Worm (Caenorhabditis elegans) whole organism, young adult: ENCODE data around the gene klp-7.

Experiments used
- B0019.2 ChIP-seq: fragments of 200-800 bp; sonication (Bioruptor generic); conservative IDR thresholded peaks from 2 replicates; pipeline ENCODE4 v1.3.6; 2022; ENCODE audit warnings: missing genetic modification reagents, missing genetic modification characterization, missing compliant biosample characterization
- B0035.1 ChIP-seq: sonication (generic microtip); optimal IDR thresholded peaks from 2 replicates; lab custom pipeline; 2016; ENCODE audit warnings: missing genetic modification characterization, mild to moderate bottlenecking, missing compliant biosample characterization, missing genotype, missing genetic modification reagents
- F39B2.1 ChIP-seq: fragments of 200-800 bp; sonication (Bioruptor generic); IDR thresholded peaks from 2 replicates; pipeline ENCODE4 v1.3.6; 2022; ENCODE audit warnings: missing genetic modification reagents, missing genetic modification characterization, missing compliant biosample characterization
- F57C9.4 ChIP-seq: sonication (generic microtip); optimal IDR thresholded peaks from 2 replicates; lab custom pipeline; 2017; ENCODE audit warnings: mild to moderate bottlenecking, missing genetic modification characterization, missing compliant biosample characterization
- K11D2.4 ChIP-seq: fragments of 200-800 bp; sonication (Bioruptor generic); IDR thresholded peaks from 2 replicates; pipeline ENCODE4 v1.3.6; 2022; ENCODE audit warnings: missing genetic modification reagents, missing genetic modification characterization, missing compliant biosample characterization
- T26A5.8 ChIP-seq: sonication (generic microtip); optimal IDR thresholded peaks from 2 replicates; lab custom pipeline; 2016; ENCODE audit warnings: missing genetic modification characterization, missing compliant biosample characterization
- Y67H2A.10 ChIP-seq: fragments of 200-800 bp; sonication (Bioruptor generic); conservative IDR thresholded peaks from 2 replicates; pipeline ENCODE4 v1.3.6; 2022; ENCODE audit warnings: missing genetic modification reagents, missing genetic modification characterization, missing compliant biosample characterization
- ZK185.1 ChIP-seq: sonication (generic microtip); optimal IDR thresholded peaks from 2 replicates; lab custom pipeline; 2016; ENCODE audit warnings: mild to moderate bottlenecking, missing genetic modification characterization, missing compliant biosample characterization; ENCODE audit not compliant: poor library complexity, severe bottlenecking
- aptf-2 ChIP-seq: fragments of 200-800 bp; sonication (Bioruptor generic); conservative IDR thresholded peaks from 2 replicates; pipeline ENCODE4 v1.3.6; 2022; ENCODE audit warnings: missing genetic modification reagents, missing genetic modification characterization, missing compliant biosample characterization
- attf-3 ChIP-seq: fragments of 200-800 bp; sonication (Bioruptor generic); conservative IDR thresholded peaks from 2 replicates; pipeline ENCODE4 v1.3.6; 2022; ENCODE audit warnings: missing genetic modification reagents, missing genetic modification characterization, missing compliant biosample characterization
- bed-1 ChIP-seq: fragments of 200-800 bp; sonication (Bioruptor generic); IDR thresholded peaks from 2 replicates; pipeline ENCODE4 v1.3.6; 2022; ENCODE audit warnings: missing genetic modification reagents, missing genetic modification characterization, missing compliant biosample characterization
- ceh-40 ChIP-seq: fragments of 200-800 bp; sonication (Bioruptor generic); IDR thresholded peaks from 2 replicates; pipeline ENCODE4 v1.3.6; 2022; ENCODE audit warnings: missing genetic modification characterization, missing compliant biosample characterization
- ceh-91 ChIP-seq: fragments of 200-800 bp; sonication (Bioruptor generic); IDR thresholded peaks from 2 replicates; pipeline ENCODE4 v1.3.6; 2022; ENCODE audit warnings: missing genetic modification reagents, missing genetic modification characterization, missing compliant biosample characterization
- die-1 ChIP-seq: sonication (generic microtip); optimal IDR thresholded peaks from 2 replicates; lab custom pipeline; 2016; ENCODE audit warnings: missing genotype, mild to moderate bottlenecking, missing genetic modification characterization, missing compliant biosample characterization
- dox-1 ChIP-seq: fragments of 200-800 bp; sonication (Bioruptor generic); IDR thresholded peaks from 2 replicates; pipeline ENCODE4 v1.3.6; 2022; ENCODE audit warnings: missing genetic modification reagents, missing genetic modification characterization, missing compliant biosample characterization
- egl-44 ChIP-seq: fragments of 200-800 bp; sonication (Bioruptor generic); IDR thresholded peaks from 2 replicates; pipeline ENCODE4 v1.3.6; 2022; ENCODE audit warnings: missing genetic modification reagents, missing genetic modification characterization, missing compliant biosample characterization
- gei-17 ChIP-seq: fragments of 200-800 bp; sonication (Bioruptor generic); optimal IDR thresholded peaks from 2 replicates; lab custom pipeline; 2018; ENCODE audit warnings: mild to moderate bottlenecking, missing genetic modification characterization, missing compliant biosample characterization
- him-1 ChIP-seq: sonication (generic microtip); optimal IDR thresholded peaks from 2 replicates; lab custom pipeline; 2016; ENCODE audit warnings: missing genotype, missing genetic modification reagents, missing genetic modification characterization, missing compliant biosample characterization
- hsf-1 ChIP-seq: fragments of 200-800 bp; sonication (Bioruptor generic); IDR thresholded peaks from 2 replicates; pipeline ENCODE4 v1.3.6; 2022; ENCODE audit warnings: missing genetic modification reagents, missing genetic modification characterization, missing compliant biosample characterization
- lag-1 ChIP-seq: fragments of 200-800 bp; sonication (Bioruptor generic); IDR thresholded peaks from 2 replicates; pipeline ENCODE4 v1.3.6; 2022; ENCODE audit warnings: missing genetic modification reagents, missing genetic modification characterization, missing compliant biosample characterization
- let-526 ChIP-seq: fragments of 200-800 bp; sonication (Bioruptor generic); IDR thresholded peaks from 2 replicates; pipeline ENCODE4 v1.3.6; 2022; ENCODE audit warnings: missing genetic modification reagents, missing genetic modification characterization, missing compliant biosample characterization
- lin-26 ChIP-seq: fragments of 200-800 bp; sonication (Bioruptor generic); IDR thresholded peaks from 2 replicates; pipeline ENCODE4 v1.3.6; 2022; ENCODE audit warnings: missing genetic modification reagents, missing genetic modification characterization, missing compliant biosample characterization
- lin-40 ChIP-seq: sonication (generic microtip); optimal IDR thresholded peaks from 2 replicates; lab custom pipeline; 2016; ENCODE audit warnings: missing genetic modification characterization, mild to moderate bottlenecking, missing compliant biosample characterization, missing genotype, missing genetic modification reagents
- lin-54 ChIP-seq: fragments of 200-800 bp; sonication (Bioruptor generic); optimal IDR thresholded peaks from 2 replicates; lab custom pipeline; 2018; ENCODE audit warnings: mild to moderate bottlenecking, missing genetic modification characterization, missing compliant biosample characterization
- lir-1 ChIP-seq: fragments of 200-800 bp; sonication (Bioruptor generic); conservative IDR thresholded peaks from 2 replicates; pipeline ENCODE4 v1.3.6; 2022; ENCODE audit warnings: missing genetic modification reagents, missing genetic modification characterization, missing compliant biosample characterization
- lsl-1 ChIP-seq: fragments of 200-800 bp; sonication (Bioruptor generic); optimal IDR thresholded peaks from 2 replicates; lab custom pipeline; 2018; ENCODE audit warnings: mild to moderate bottlenecking, missing genetic modification characterization, moderate library complexity, missing compliant biosample characterization
- madf-10 ChIP-seq: sonication (generic microtip); optimal IDR thresholded peaks from 2 replicates; lab custom pipeline; 2016; ENCODE audit warnings: mild to moderate bottlenecking, missing genetic modification characterization, missing compliant biosample characterization
- mcd-1 ChIP-seq: fragments of 200-800 bp; sonication (Bioruptor generic); IDR thresholded peaks from 2 replicates; pipeline ENCODE4 v1.3.6; 2022; ENCODE audit warnings: missing genetic modification reagents, missing genetic modification characterization, missing compliant biosample characterization
- mel-28 ChIP-seq: sonication (generic microtip); optimal IDR thresholded peaks from 2 replicates; lab custom pipeline; 2016; ENCODE audit warnings: borderline replicate concordance, mild to moderate bottlenecking, missing genetic modification characterization, missing compliant biosample characterization
- mxl-1 ChIP-seq: sonication (generic microtip); optimal IDR thresholded peaks from 2 replicates; lab custom pipeline; 2016; ENCODE audit warnings: missing genetic modification characterization, missing compliant biosample characterization
- nfya-2 ChIP-seq: fragments of 200-800 bp; sonication (Bioruptor generic); IDR thresholded peaks from 2 replicates; pipeline ENCODE4 v1.3.6; 2022; ENCODE audit warnings: missing genetic modification reagents, missing genetic modification characterization, missing compliant biosample characterization
- nfyb-1 ChIP-seq: fragments of 200-800 bp; sonication (Bioruptor generic); IDR thresholded peaks from 2 replicates; pipeline ENCODE4 v1.3.6; 2022; ENCODE audit warnings: missing genetic modification reagents, missing genetic modification characterization, missing compliant biosample characterization
- pbrm-1 ChIP-seq: fragments of 200-800 bp; sonication (Bioruptor generic); IDR thresholded peaks from 2 replicates; pipeline ENCODE4 v1.3.6; 2022; ENCODE audit warnings: missing genetic modification reagents, missing genetic modification characterization, missing compliant biosample characterization
- pha-4 ChIP-seq: fragments of 150-350 bp; sonication (generic microtip); optimal IDR thresholded peaks from 2 replicates; lab custom pipeline; 2014; ENCODE audit warnings: missing biosample characterization, missing genetic modification reagents, missing genetic modification characterization
- sea-2 ChIP-seq: fragments of 200-800 bp; sonication (Bioruptor generic); IDR thresholded peaks from 2 replicates; pipeline ENCODE4 v1.3.6; 2022; ENCODE audit warnings: missing genetic modification characterization, missing compliant biosample characterization
- snpc-1.1 ChIP-seq: sonication (generic microtip); optimal IDR thresholded peaks from 2 replicates; lab custom pipeline; 2017; ENCODE audit warnings: missing genetic modification characterization, mild to moderate bottlenecking, missing compliant biosample characterization, antibody characterized with exemption, moderate library complexity, missing genotype, missing genetic modification reagents; ENCODE audit not compliant: insufficient read depth
- snpc-1.3 ChIP-seq: sonication (generic microtip); optimal IDR thresholded peaks from 2 replicates; lab custom pipeline; 2017; ENCODE audit warnings: missing genetic modification characterization, mild to moderate bottlenecking, missing compliant biosample characterization, antibody characterized with exemption, moderate library complexity, missing genotype, missing genetic modification reagents; ENCODE audit not compliant: insufficient read depth
- somi-1 ChIP-seq: fragments of 200-800 bp; sonication (Bioruptor generic); optimal IDR thresholded peaks from 2 replicates; lab custom pipeline; 2018; ENCODE audit warnings: mild to moderate bottlenecking, missing genetic modification characterization, missing compliant biosample characterization
- tlf-1 ChIP-seq: fragments of 200-800 bp; sonication (Bioruptor generic); optimal IDR thresholded peaks from 2 replicates; lab custom pipeline; 2018; ENCODE audit warnings: mild to moderate bottlenecking, missing genetic modification characterization, missing compliant biosample characterization
- xnd-1 ChIP-seq: sonication (generic microtip); optimal IDR thresholded peaks from 2 replicates; lab custom pipeline; 2016; ENCODE audit warnings: missing genotype, missing genetic modification reagents, missing genetic modification characterization, missing compliant biosample characterization
- zfh-2 ChIP-seq: fragments of 200-800 bp; sonication (Bioruptor generic); conservative IDR thresholded peaks from 2 replicates; pipeline ENCODE4 v1.3.6; 2022; ENCODE audit warnings: missing genetic modification reagents, missing genetic modification characterization, missing compliant biosample characterization
- ztf-22 ChIP-seq: fragments of 200-800 bp; sonication (Bioruptor generic); optimal IDR thresholded peaks from 2 replicates; lab custom pipeline; 2018; ENCODE audit warnings: mild to moderate bottlenecking, missing genetic modification characterization, moderate library complexity, missing compliant biosample characterization
- ztf-25 ChIP-seq: fragments of 200-800 bp; sonication (Bioruptor generic); IDR thresholded peaks from 2 replicates; pipeline ENCODE4 v1.3.6; 2022; ENCODE audit warnings: missing genetic modification reagents, missing genetic modification characterization, missing compliant biosample characterization
- ztf-26 ChIP-seq: sonication (generic microtip); optimal IDR thresholded peaks from 2 replicates; lab custom pipeline; 2017; ENCODE audit warnings: missing genetic modification characterization, missing compliant biosample characterization
- ztf-3 ChIP-seq: fragments of 200-800 bp; sonication (Bioruptor generic); optimal IDR thresholded peaks from 2 replicates; lab custom pipeline; 2018; ENCODE audit warnings: mild to moderate bottlenecking, missing genetic modification characterization, missing compliant biosample characterization
- ztf-6 ChIP-seq: fragments of 200-800 bp; sonication (Bioruptor generic); IDR thresholded peaks from 2 replicates; pipeline ENCODE4 v1.3.6; 2022; ENCODE audit warnings: missing genetic modification reagents, missing genetic modification characterization, missing compliant biosample characterization

Gene klp-7

ce11 chrIII:10810837-10811814 lies 5.4 kb downstream of the klp-7 start:
- TF ChIP-seq pbrm-1 (GFP tag; lab: Robert Waterston, UW) = peak; percentile 67; the same call in 1 of the 2 replicates
- no peak for TF ChIP-seq ZK185.1
- TF ChIP-seq snpc-1.1 (tag; lab: Kevin White, UChicago) = no peak
- no peak for TF ChIP-seq mel-28
- no peak for TF ChIP-seq snpc-1.3 (tag; lab: Kevin White, UChicago)
- TF ChIP-seq lir-1 (GFP tag; lab: Robert Waterston, UW) = peak; percentile 19; the same call in 1 of the 2 replicates
- no peak for TF ChIP-seq bed-1 (GFP tag; lab: Robert Waterston, UW)
- TF ChIP-seq F39B2.1 (GFP tag; lab: Robert Waterston, UW) = peak; percentile 70; the same call in 1 of the 2 replicates
- TF ChIP-seq lsl-1 (GFP tag; lab: Kevin White, UChicago) = peak; percentile 82
- peak; percentile 44; the same call in 1 of the 2 replicates for TF ChIP-seq K11D2.4 (GFP tag; lab: Robert Waterston, UW)
- TF ChIP-seq T26A5.8 = no peak
- TF ChIP-seq zfh-2 (GFP tag; lab: Robert Waterston, UW) = no peak
- TF ChIP-seq ztf-6 = peak; percentile 48; the same call in 1 of the 2 replicates
- TF ChIP-seq sea-2 (GFP tag; lab: Robert Waterston, UW) = no peak
- TF ChIP-seq lin-54 (GFP tag; lab: Kevin White, UChicago) = peak; percentile 56
- peak; percentile 69 for TF ChIP-seq egl-44 (GFP tag; lab: Robert Waterston, UW)
- TF ChIP-seq tlf-1 = no peak
- peak; percentile 0 for TF ChIP-seq xnd-1 (tag; lab: Kevin White, UChicago)
- no peak for TF ChIP-seq somi-1 (GFP tag; lab: Kevin White, UChicago)
- TF ChIP-seq nfyb-1 (GFP tag; lab: Robert Waterston, UW) = peak; percentile 76
- TF ChIP-seq madf-10 = no peak
- TF ChIP-seq attf-3 (GFP tag; lab: Robert Waterston, UW) = peak; percentile 74
- TF ChIP-seq lin-26 (GFP tag; lab: Robert Waterston, UW) = peak; percentile 91
- no peak for TF ChIP-seq mxl-1
- 0 out of 2 replicates have a peak, but pooled peaks have one; percentile 55 for TF ChIP-seq nfya-2
- no peak for TF ChIP-seq F57C9.4 (tag; lab: Kevin White, UChicago)
- TF ChIP-seq lin-40 (tag; lab: Kevin White, UChicago) = no peak
- TF ChIP-seq let-526 (GFP tag; lab: Robert Waterston, UW) = no peak
- no peak for TF ChIP-seq gei-17 (GFP tag; lab: Kevin White, UChicago)
- peak; percentile 96 for TF ChIP-seq hsf-1 (GFP tag; lab: Robert Waterston, UW)
- no peak for TF ChIP-seq pha-4 (tag; lab: Kevin White, UChicago)
- TF ChIP-seq die-1 = peak; percentile 51
- TF ChIP-seq him-1 (tag; lab: Kevin White, UChicago) = peak; percentile 56
- no peak for TF ChIP-seq lag-1 (GFP tag; lab: Robert Waterston, UW)
- TF ChIP-seq B0035.1 (tag; lab: Kevin White, UChicago) = no peak
- TF ChIP-seq dox-1 (GFP tag; lab: Robert Waterston, UW) = peak; percentile 69
- no peak for TF ChIP-seq Y67H2A.10 (GFP tag; lab: Robert Waterston, UW)
- TF ChIP-seq aptf-2 (GFP tag; lab: Robert Waterston, UW) = no peak; the same call in 1 of the 2 replicates
- peak; percentile 45; the same call in 1 of the 2 replicates for TF ChIP-seq B0019.2 (GFP tag; lab: Robert Waterston, UW)
- no peak for TF ChIP-seq ztf-26
- TF ChIP-seq ceh-91 (GFP tag; lab: Robert Waterston, UW) = 0 out of 2 replicates have a peak, but pooled peaks have one; percentile 60
- TF ChIP-seq mcd-1 (GFP tag; lab: Robert Waterston, UW) = peak; percentile 55
- TF ChIP-seq ceh-40 = peak; percentile 70; the same call in 1 of the 2 replicates
- no peak for TF ChIP-seq ztf-3 (GFP tag; lab: Kevin White, UChicago)
- peak; percentile 87; the same call in 1 of the 2 replicates for TF ChIP-seq ztf-25
- TF ChIP-seq ztf-22 (GFP tag; lab: Kevin White, UChicago) = no peak
